Fruit fly (Drosophila melanogaster): ENCODE data around the gene CG4440.

Gene CG4440

DNA sequence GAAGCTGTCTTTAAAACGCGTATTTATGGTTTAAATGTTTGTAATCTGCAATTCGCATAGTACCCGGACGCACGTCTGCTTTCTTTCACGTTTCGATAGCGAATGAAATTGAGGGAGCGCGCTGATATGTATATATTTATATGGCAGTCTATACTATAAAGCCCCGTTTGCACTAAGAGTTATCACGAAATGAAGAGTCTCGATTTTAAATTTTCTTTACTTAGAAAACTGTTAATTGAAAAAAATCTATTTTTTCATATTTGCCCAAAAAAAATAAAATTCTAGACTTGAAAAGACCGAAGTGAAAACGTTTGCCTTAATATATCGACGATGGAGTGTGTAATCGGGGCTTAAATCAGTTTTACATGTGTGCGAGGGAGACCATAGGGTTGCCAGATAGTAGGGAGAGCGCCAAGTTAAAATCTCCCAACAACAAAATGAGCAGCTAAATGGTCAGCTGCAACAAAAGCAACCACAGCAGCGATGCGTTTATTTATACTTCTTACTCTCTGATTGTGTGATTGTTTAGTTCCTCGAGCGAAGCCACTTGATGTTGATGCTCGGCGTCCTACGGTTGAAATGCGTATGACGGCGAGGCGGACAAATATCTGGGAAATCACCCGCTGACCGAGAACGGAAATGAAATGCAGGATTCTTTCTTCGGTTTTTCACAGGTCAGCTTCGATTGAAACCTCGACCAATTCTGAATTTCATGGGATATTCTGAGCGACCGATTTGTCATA, 4.0 kb upstream of the CG4440 start, which contains the start of gene cact (continued):
- TF ChIP-seq Trl (optimal IDR thresholded peaks at IDR 0.05) (peak; percentile 79 to 84), Trl (GFP tag; optimal IDR thresholded peaks at IDR 0.05) (peak; percentile 97), CG16863 (GFP tag; optimal IDR thresholded peaks at IDR 0.05) (peak; percentile 89), Oli (tag; optimal IDR thresholded peaks at IDR 0.05) (peak; percentile 92), fd96Cb (tag; optimal IDR thresholded peaks at IDR 0.05) (peak; percentile 88), HLH4C (GFP tag; IDR thresholded peaks at IDR 0.05; ENCODE audit: partially characterized antibody) (no peak; the same call in 2 of the 3 replicates), CG31441 (GFP tag; IDR thresholded peaks at IDR 0.05) (peak; percentile 87), CG10267 (tag; optimal IDR thresholded peaks at IDR 0.05) (peak; percentile 90), pros (GFP tag; optimal IDR thresholded peaks at IDR 0.05) (peak; percentile 8), CG17359 (tag; optimal IDR thresholded peaks at IDR 0.05) (peak; percentile 94), vnd (GFP tag; IDR thresholded peaks at IDR 0.05; ENCODE audit: partially characterized antibody) (peak; percentile 51; the same call in 2 of the 3 replicates), CG12071 (GFP tag; optimal IDR thresholded peaks at IDR 0.05) (peak; percentile 68), CG3163 (GFP tag; optimal IDR thresholded peaks at IDR 0.05) (peak; percentile 80), CG12219 (GFP tag; optimal IDR thresholded peaks at IDR 0.05) (peak; percentile 75), CG4404 (GFP tag; IDR thresholded peaks at IDR 0.05) (peak; percentile 80), Ravus (GFP tag; IDR thresholded peaks at IDR 0.05) (peak; percentile 75), exex (tag; optimal IDR thresholded peaks at IDR 0.05) (peak; percentile 81), Usf (GFP tag; optimal IDR thresholded peaks at IDR 0.05) (peak; percentile 80), CG34376 (GFP tag; optimal IDR thresholded peaks at IDR 0.05) (peak; percentile 84), Blimp-1 (GFP tag; optimal IDR thresholded peaks at IDR 0.05) (peak; percentile 89), zfh1 (GFP tag; IDR thresholded peaks at IDR 0.05) (peak; percentile 91), ERR (GFP tag; optimal IDR thresholded peaks at IDR 0.05) (peak; percentile 90), org-1 (GFP tag; optimal IDR thresholded peaks at IDR 0.05) (peak; percentile 74), MESR4 (GFP tag; optimal IDR thresholded peaks at IDR 0.05) (peak; percentile 29), al (GFP tag; IDR thresholded peaks at IDR 0.05) (peak; percentile 85), prd (optimal IDR thresholded peaks at IDR 0.05) (no peak), prd (GFP tag; IDR thresholded peaks at IDR 0.05) (peak; percentile 94), slou (GFP tag; optimal IDR thresholded peaks at IDR 0.05) (peak; percentile 82), CG1832 (GFP tag; optimal IDR thresholded peaks at IDR 0.05) (no peak), CG1603 (tag; optimal IDR thresholded peaks at IDR 0.05) (peak; percentile 50), CG30403 (GFP tag; optimal IDR thresholded peaks at IDR 0.05) (peak; percentile 97), scrt (GFP tag; optimal IDR thresholded peaks at IDR 0.05) (peak; percentile 82), CG6689 (GFP tag; IDR thresholded peaks at IDR 0.05) (peak; percentile 89), CG31388 (GFP tag; optimal IDR thresholded peaks at IDR 0.05) (peak; percentile 77), Opbp (GFP tag; IDR thresholded peaks at IDR 0.05; ENCODE audit: partially characterized antibody) (no peak), CG2116 (GFP tag; optimal IDR thresholded peaks at IDR 0.05) (peak; percentile 84), CG7786 (GFP tag; optimal IDR thresholded peaks at IDR 0.05) (peak; percentile 95), caup (GFP tag; optimal IDR thresholded peaks at IDR 0.05; ENCODE audit: severe bottlenecking) (peak; percentile 89), B-H2 (GFP tag; optimal IDR thresholded peaks at IDR 0.05) (peak; percentile 89), ci (GFP tag; IDR thresholded peaks at IDR 0.05) (peak; percentile 89), HLH54F (GFP tag; optimal IDR thresholded peaks at IDR 0.05) (peak; percentile 95), CG13894 (tag; optimal IDR thresholded peaks at IDR 0.05) (peak; percentile 95), CG7745 (tag; optimal IDR thresholded peaks at IDR 0.05) (peak; percentile 15), Lhr (GFP tag; optimal IDR thresholded peaks at IDR 0.05) (peak; percentile 87), Rfx (GFP tag; IDR thresholded peaks at IDR 0.05) (peak; percentile 93), CG18011 (GFP tag; optimal IDR thresholded peaks at IDR 0.05) (peak; percentile 85), zf30C (GFP tag; optimal IDR thresholded peaks at IDR 0.05) (no peak), luna (GFP tag; optimal IDR thresholded peaks at IDR 0.05) (peak; percentile 68), CG1529 (GFP tag; optimal IDR thresholded peaks at IDR 0.05) (peak; percentile 82)
